Worm (Caenorhabditis elegans): Measurements from ENCODE around the gene Y37E11B.6.

DNA sequence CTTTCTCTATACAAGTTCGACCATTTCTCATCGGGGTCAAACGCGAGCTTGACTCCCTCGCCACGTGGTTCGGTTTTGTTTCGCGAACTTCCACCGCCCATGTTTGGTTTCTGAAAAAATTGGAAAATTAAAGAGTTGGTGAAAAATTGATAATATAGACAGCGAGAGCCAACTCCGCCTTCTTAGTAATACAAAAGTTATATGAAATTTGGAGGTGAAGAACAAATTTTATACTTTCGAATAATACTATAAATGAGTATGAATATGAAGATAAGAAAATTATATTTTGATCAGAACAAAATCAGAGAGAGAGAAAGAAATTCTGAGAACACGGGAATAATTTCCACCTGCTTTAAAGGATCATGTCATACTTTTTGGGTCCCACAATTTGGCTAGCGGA lies 41.8 kb downstream of the Y37E11B.6 start, which contains the start of gene osm-9:
- TF ChIP-seq nhr-12 (tag; optimal IDR thresholded peaks at IDR 0.05): no peak
- no peak for TF ChIP-seq egl-27 (tag; optimal IDR thresholded peaks at IDR 0.05)
- no peak for TF ChIP-seq fos-1 (tag; optimal IDR thresholded peaks at IDR 0.05)
- TF ChIP-seq ceh-28 (tag; optimal IDR thresholded peaks at IDR 0.05): no peak
- no peak for TF ChIP-seq skn-1 (tag; optimal IDR thresholded peaks at IDR 0.05)
- TF ChIP-seq lin-39 (tag; optimal IDR thresholded peaks at IDR 0.05): no peak
- TF ChIP-seq elt-3 (tag; optimal IDR thresholded peaks at IDR 0.05): no peak
- no peak for TF ChIP-seq aly-2 (tag; optimal IDR thresholded peaks at IDR 0.05)
- no peak for TF ChIP-seq eor-1 (tag; optimal IDR thresholded peaks at IDR 0.05)

All from whole organism, L3 larva.